Fruit fly (Drosophila melanogaster) whole organism, embryonic: ENCODE measurements around the gene CG31952.

Source experiments
- Aef1 ChIP-seq: fragments of 200-800 bp; sonication (Bioruptor generic); IDR thresholded peaks from 3 replicates; pipeline ENCODE4 v1.3.6; 2022; ENCODE audit warnings: missing biosample characterization, missing genetic modification characterization
- Atf6 ChIP-seq: fragments of 200-800 bp; sonication (Bioruptor generic); IDR thresholded peaks from 2 replicates; pipeline ENCODE4 v1.3.6; 2022; ENCODE audit warnings: missing biosample characterization, missing genetic modification characterization
- Awh ChIP-seq: fragments of 200-800 bp; sonication (Bioruptor generic); IDR thresholded peaks from 2 replicates; pipeline ENCODE4, ENCODE4 v1.3.6; 2022; ENCODE audit warnings: missing biosample characterization, missing genetic modification characterization
- Bteb2 ChIP-seq: fragments of 200-800 bp; sonication (Bioruptor generic); optimal IDR thresholded peaks from 2 replicates; lab custom pipeline; 2016; ENCODE audit warnings: missing biosample characterization, missing genetic modification characterization
- C15 ChIP-seq: fragments of 200-800 bp; sonication (Bioruptor generic); IDR thresholded peaks from 3 replicates; pipeline ENCODE4 v1.3.6; 2022; ENCODE audit warnings: missing biosample characterization, missing genetic modification characterization
- CG1024 ChIP-seq: fragments of 200-800 bp; sonication (Bioruptor generic); IDR thresholded peaks from 2 replicates; pipeline ENCODE4 v1.3.6; 2022; ENCODE audit warnings: missing biosample characterization, missing genetic modification characterization
- CG11560 ChIP-seq: fragments of 200-800 bp; sonication (Bioruptor generic); IDR thresholded peaks from 3 replicates; pipeline ENCODE4 v1.3.6; 2022; ENCODE audit warnings: missing biosample characterization, missing genetic modification characterization
- CG13123 ChIP-seq: fragments of 200-800 bp; sonication (Bioruptor generic); optimal IDR thresholded peaks from 2 replicates; lab custom pipeline; 2016; ENCODE audit warnings: missing biosample characterization, missing genetic modification characterization
- CG14050 ChIP-seq: fragments of 200-800 bp; sonication (Bioruptor generic); IDR thresholded peaks from 3 replicates; pipeline ENCODE4 v1.3.6; 2022; ENCODE audit warnings: missing biosample characterization, missing genetic modification characterization
- CG14667 ChIP-seq: fragments of 200-800 bp; sonication (Bioruptor generic); IDR thresholded peaks from 2 replicates; pipeline ENCODE4 v1.3.6; 2022; ENCODE audit warnings: missing biosample characterization, missing genetic modification characterization
- CG15601 ChIP-seq: fragments of 200-800 bp; sonication (Bioruptor generic); optimal IDR thresholded peaks from 3 replicates; lab custom pipeline; 2019; ENCODE audit warnings: missing biosample characterization, mild to moderate bottlenecking, missing genetic modification characterization, moderate library complexity
- CG1602 ChIP-seq: fragments of 200-800 bp; sonication (Bioruptor generic); optimal IDR thresholded peaks from 3 replicates; lab custom pipeline; 2016; ENCODE audit warnings: missing biosample characterization, missing genetic modification characterization
- CG16813 ChIP-seq: fragments of 200-800 bp; sonication (Bioruptor generic); IDR thresholded peaks from 3 replicates; pipeline ENCODE4 v1.3.6; 2022; ENCODE audit warnings: missing biosample characterization, missing genetic modification characterization; ENCODE audit not compliant: partially characterized antibody
- CG17361 ChIP-seq: fragments of 200-800 bp; sonication (Bioruptor generic); IDR thresholded peaks from 3 replicates; pipeline ENCODE4 v1.3.6; 2022; ENCODE audit warnings: missing biosample characterization, missing genetic modification characterization
- CG17612 ChIP-seq: fragments of 200-800 bp; sonication (Bioruptor generic); IDR thresholded peaks from 2 replicates; pipeline ENCODE4 v1.3.6; 2022; ENCODE audit warnings: missing biosample characterization, missing genetic modification characterization
- CG1832 ChIP-seq: fragments of 200-800 bp; sonication (Bioruptor generic); optimal IDR thresholded peaks from 2 replicates; lab custom pipeline; 2017; ENCODE audit warnings: missing biosample characterization, mild to moderate bottlenecking, missing genetic modification characterization, inconsistent platforms
- CG2875 ChIP-seq: fragments of 200-800 bp; sonication (Bioruptor generic); optimal IDR thresholded peaks from 2 replicates; lab custom pipeline; 2017; ENCODE audit warnings: missing biosample characterization, mild to moderate bottlenecking, missing genetic modification characterization, missing genetic modification reagents
- CG2889 ChIP-seq: fragments of 200-800 bp; sonication (Bioruptor generic); IDR thresholded peaks from 3 replicates; pipeline ENCODE4 v1.3.6; 2022; ENCODE audit warnings: missing biosample characterization, missing genetic modification characterization
- CG31365 ChIP-seq: fragments of 200-800 bp; sonication (Bioruptor generic); optimal IDR thresholded peaks from 2 replicates; lab custom pipeline; 2018; ENCODE audit warnings: missing biosample characterization, mild to moderate bottlenecking, missing genetic modification characterization
- CG31441 ChIP-seq: fragments of 200-800 bp; sonication (Bioruptor generic); IDR thresholded peaks from 2 replicates; pipeline ENCODE4 v1.3.6; 2022; ENCODE audit warnings: missing biosample characterization, missing genetic modification characterization
- CG32772 ChIP-seq: fragments of 200-800 bp; sonication (Bioruptor generic); IDR thresholded peaks from 2 replicates; pipeline ENCODE4 v1.3.6; 2022; ENCODE audit warnings: missing biosample characterization, missing genetic modification characterization
- CG43689 ChIP-seq: fragments of 200-800 bp; sonication (Bioruptor generic); IDR thresholded peaks from 2 replicates; pipeline ENCODE4 v1.3.6; 2022; ENCODE audit warnings: missing biosample characterization, missing genetic modification characterization
- CG4707 ChIP-seq: fragments of 200-800 bp; sonication (Bioruptor generic); optimal IDR thresholded peaks from 2 replicates; lab custom pipeline; 2018; ENCODE audit warnings: missing biosample characterization, mild to moderate bottlenecking, missing genetic modification characterization, moderate library complexity
- CG7745 ChIP-seq: fragments of 200-800 bp; sonication (Bioruptor generic); optimal IDR thresholded peaks from 2 replicates; lab custom pipeline; 2018; ENCODE audit warnings: missing biosample characterization, mild to moderate bottlenecking, missing genetic modification characterization, moderate library complexity
- CG8281 ChIP-seq: fragments of 200-800 bp; sonication (Bioruptor generic); optimal IDR thresholded peaks from 2 replicates; lab custom pipeline; 2018; ENCODE audit warnings: missing biosample characterization, mild to moderate bottlenecking, missing genetic modification characterization, moderate library complexity
- CG8478 ChIP-seq: fragments of >200 bp; optimal IDR thresholded peaks from 2 replicates; lab custom pipeline; 2018
- Dfd ChIP-seq, 2 experiments: fragments of >200 bp; optimal IDR thresholded peaks; 2 replicates each; lab custom pipeline; 2017; ENCODE audit warnings: missing biosample characterization in 2 of 2, missing genetic modification characterization in 2 of 2
- Hr51 ChIP-seq, 2 experiments: fragments of 200-800 bp; sonication (Bioruptor generic); optimal IDR thresholded peaks; 2 replicates in 1 of 2; 3 replicates in 1 of 2; lab custom pipeline; 2016 to 2018; ENCODE audit warnings: missing biosample characterization in 2 of 2, missing genetic modification characterization in 2 of 2, mild to moderate bottlenecking in 1 of 2, moderate library complexity in 1 of 2
- Hr78 ChIP-seq, 2 experiments: fragments of 200-800 bp in 1 of 2; fragments of >200 bp in 1 of 2; sonication (Bioruptor generic) in 1 of 2; optimal IDR thresholded peaks; 2 replicates each; lab custom pipeline; 2017 to 2019; ENCODE audit warnings: missing biosample characterization in 2 of 2, missing genetic modification characterization in 2 of 2, mild to moderate bottlenecking in 1 of 2, moderate library complexity in 1 of 2
- Max ChIP-seq: fragments of 200-800 bp; sonication (Bioruptor generic); optimal IDR thresholded peaks from 2 replicates; lab custom pipeline; 2016; ENCODE audit warnings: missing biosample characterization, mild to moderate bottlenecking, missing genetic modification characterization
- Pdp1 ChIP-seq, 2 experiments: fragments of 200-800 bp; sonication (Bioruptor generic); optimal IDR thresholded peaks; 3 replicates each; lab custom pipeline; 2016; ENCODE audit warnings: missing biosample characterization in 2 of 2, missing genetic modification characterization in 2 of 2, mild to moderate bottlenecking in 1 of 2, moderate library complexity in 1 of 2
- YL-1 ChIP-seq: fragments of 200-800 bp; sonication (Bioruptor generic); optimal IDR thresholded peaks from 3 replicates; lab custom pipeline; 2017; ENCODE audit warnings: missing biosample characterization, mild to moderate bottlenecking, missing genetic modification characterization
- amos ChIP-seq: fragments of 200-800 bp; sonication (Bioruptor generic); IDR thresholded peaks from 2 replicates; pipeline ENCODE4 v1.3.6; 2022; ENCODE audit warnings: missing biosample characterization, missing genetic modification characterization; ENCODE audit not compliant: partially characterized antibody
- az2 ChIP-seq: fragments of 200-800 bp; sonication (Bioruptor generic); optimal IDR thresholded peaks from 3 replicates; lab custom pipeline; 2016; ENCODE audit warnings: missing biosample characterization, missing genetic modification characterization
- corto ChIP-seq: fragments of 200-800 bp; sonication (Bioruptor generic); optimal IDR thresholded peaks from 2 replicates; lab custom pipeline; 2016; ENCODE audit warnings: missing biosample characterization, mild to moderate bottlenecking, missing genetic modification characterization, moderate library complexity
- croc ChIP-seq: fragments of 200-800 bp; sonication (Bioruptor generic); conservative IDR thresholded peaks from 3 replicates; pipeline ENCODE4 v1.3.6; 2022; ENCODE audit warnings: missing biosample characterization, missing genetic modification characterization
- dimm ChIP-seq: fragments of 200-800 bp; sonication (Bioruptor generic); IDR thresholded peaks from 2 replicates; pipeline ENCODE4 v1.3.6; 2022; ENCODE audit warnings: missing biosample characterization, missing genetic modification characterization
- exex ChIP-seq: fragments of 200-800 bp; sonication (Bioruptor generic); optimal IDR thresholded peaks from 4 replicates; lab custom pipeline; 2018; ENCODE audit warnings: missing biosample characterization, mild to moderate bottlenecking, missing genetic modification characterization, moderate library complexity
- eyg ChIP-seq: fragments of 200-800 bp; sonication (Bioruptor generic); optimal IDR thresholded peaks from 3 replicates; lab custom pipeline; 2016; ENCODE audit warnings: missing biosample characterization, missing genetic modification characterization
- gcm ChIP-seq: fragments of 200-800 bp; sonication (Bioruptor generic); optimal IDR thresholded peaks from 2 replicates; lab custom pipeline; 2019; ENCODE audit warnings: missing biosample characterization, mild to moderate bottlenecking, missing genetic modification characterization, moderate library complexity
- ham ChIP-seq: fragments of 200-800 bp; sonication (Bioruptor generic); IDR thresholded peaks from 2 replicates; pipeline ENCODE4 v1.3.6; 2022; ENCODE audit warnings: missing biosample characterization, missing genetic modification characterization
- hbn ChIP-seq: fragments of 200-800 bp; sonication (Bioruptor generic); IDR thresholded peaks from 2 replicates; pipeline ENCODE4 v1.3.6; 2022; ENCODE audit warnings: missing biosample characterization, missing genetic modification characterization; ENCODE audit not compliant: partially characterized antibody
- lmd ChIP-seq: fragments of 200-800 bp; sonication (Bioruptor generic); IDR thresholded peaks from 2 replicates; pipeline ENCODE4 v1.3.6; 2022; ENCODE audit warnings: missing biosample characterization, missing genetic modification characterization
- nom ChIP-seq: fragments of 200-800 bp; sonication (Bioruptor generic); optimal IDR thresholded peaks from 2 replicates; lab custom pipeline; 2017; ENCODE audit warnings: missing biosample characterization, missing genetic modification characterization, mild to moderate bottlenecking, moderate library complexity, missing genetic modification reagents
- p53 ChIP-seq: fragments of 200-800 bp; sonication (Bioruptor generic); optimal IDR thresholded peaks from 2 replicates; lab custom pipeline; 2016; ENCODE audit warnings: missing biosample characterization, missing genetic modification characterization
- row ChIP-seq: fragments of 200-800 bp; sonication (Bioruptor generic); IDR thresholded peaks from 3 replicates; pipeline ENCODE4 v1.3.6; 2022; ENCODE audit warnings: missing biosample characterization, missing genetic modification characterization
- schlank ChIP-seq: fragments of 200-800 bp; sonication (Bioruptor generic); optimal IDR thresholded peaks from 2 replicates; lab custom pipeline; 2018; ENCODE audit warnings: missing biosample characterization, mild to moderate bottlenecking, missing genetic modification characterization
- seq ChIP-seq: fragments of 200-800 bp; sonication (Bioruptor generic); IDR thresholded peaks from 2 replicates; pipeline ENCODE4 v1.3.6; 2022; ENCODE audit warnings: missing biosample characterization, missing genetic modification characterization
- trem ChIP-seq: fragments of 200-800 bp; optimal IDR thresholded peaks from 3 replicates; lab custom pipeline; 2019; ENCODE audit warnings: missing biosample characterization, mild to moderate bottlenecking, missing genetic modification characterization, moderate library complexity
- yki ChIP-seq: fragments of >200 bp; optimal IDR thresholded peaks from 3 replicates; lab custom pipeline; 2018
- zfh1 ChIP-seq: fragments of 200-800 bp; sonication (Bioruptor generic); IDR thresholded peaks from 3 replicates; pipeline ENCODE4 v1.3.6; 2022; ENCODE audit warnings: missing biosample characterization, missing genetic modification characterization
- zfh2 ChIP-seq: fragments of 200-800 bp; sonication (Bioruptor generic); optimal IDR thresholded peaks from 2 replicates; lab custom pipeline; 2016; ENCODE audit warnings: missing biosample characterization, missing genetic modification characterization

CG31952 gene

DNA sequence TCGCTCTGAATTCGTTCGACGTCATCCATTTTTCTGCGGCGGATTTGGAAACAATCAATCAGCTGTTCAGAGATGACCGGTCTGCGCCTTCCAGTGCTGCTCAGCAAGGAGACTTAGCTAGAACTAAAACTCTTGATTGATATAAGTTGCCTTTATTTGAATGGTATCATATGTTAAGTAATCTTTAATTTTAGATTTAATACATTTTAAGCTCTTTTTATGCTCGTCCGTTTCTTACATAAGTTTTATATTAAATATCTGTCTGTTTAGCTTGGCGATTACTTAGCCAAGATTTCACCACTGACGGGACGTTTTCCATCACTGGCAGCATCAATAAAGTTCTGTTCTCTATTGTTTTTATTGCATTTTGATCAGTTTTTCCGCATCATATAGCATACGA, 40.5 kb downstream of the CG31952 start, which contains the start of the genes Cog3 and Sec5 (continued):
- no peak for TF ChIP-seq p53 (GFP tag; lab: Kevin White, UChicago)
- TF ChIP-seq CG16813 (GFP tag; lab: Robert Waterston, UW) = 0 out of 3 replicates have a peak, but pooled peaks have one; percentile 8
- TF ChIP-seq CG14667 = peak; percentile 32; the same call in 1 of the 2 replicates
- TF ChIP-seq zfh1 = 0 out of 3 replicates have a peak, but pooled peaks have one; percentile 43
- TF ChIP-seq CG31365 (tag; lab: Kevin White, UChicago) = no peak
- TF ChIP-seq CG32772 = peak; percentile 46; the same call in 1 of the 2 replicates
- no peak for TF ChIP-seq CG8478
- no peak for TF ChIP-seq CG1024 (GFP tag; lab: Robert Waterston, UW)
- TF ChIP-seq nom (GFP tag; lab: Kevin White, UChicago) = peak; percentile 25
- TF ChIP-seq schlank (tag; lab: Kevin White, UChicago) = no peak
- TF ChIP-seq CG13123 (GFP tag; lab: Kevin White, UChicago) = no peak
- TF ChIP-seq Awh = no peak
- peak; percentile 20 for TF ChIP-seq Bteb2 (GFP tag; lab: Kevin White, UChicago)
- no peak for TF ChIP-seq CG43689 (GFP tag; lab: Robert Waterston, UW)
- peak; percentile 61 for TF ChIP-seq zfh2 (GFP tag; lab: Kevin White, UChicago)
- TF ChIP-seq corto (GFP tag; lab: Kevin White, UChicago) = no peak
- TF ChIP-seq CG15601 (tag; lab: Kevin White, UChicago) = no peak
- TF ChIP-seq Pdp1 (GFP tag; optimal IDR thresholded peaks at IDR 0.05; lab: Kevin White, UChicago) = peak; percentile 22 to 71
- peak in 1 of 2 experiments; percentile 73 for TF ChIP-seq Hr51 (GFP tag; optimal IDR thresholded peaks at IDR 0.05; lab: Kevin White, UChicago)
- no peak for TF ChIP-seq CG11560 (tag; lab: Robert Waterston, UW)
- TF ChIP-seq gcm (GFP tag; lab: Kevin White, UChicago) = no peak
- no peak for TF ChIP-seq ham (GFP tag; lab: Robert Waterston, UW)
- peak; percentile 34 for TF ChIP-seq CG1602 (GFP tag; lab: Kevin White, UChicago)
- TF ChIP-seq CG1832 (GFP tag; lab: Kevin White, UChicago) = no peak
- no peak for TF ChIP-seq CG8281 (tag; lab: Kevin White, UChicago)
- no peak for TF ChIP-seq Hr78 (GFP tag; optimal IDR thresholded peaks at IDR 0.05; lab: Kevin White, UChicago)
- TF ChIP-seq dimm = no peak
- no peak for TF ChIP-seq Aef1 (GFP tag; lab: Robert Waterston, UW)
- TF ChIP-seq yki (lab: Kevin White, UChicago) = no peak
- TF ChIP-seq hbn (GFP tag; lab: Robert Waterston, UW) = no peak
- TF ChIP-seq C15 (GFP tag; lab: Robert Waterston, UW) = no peak
- peak; percentile 26; the same call in 2 of the 3 replicates for TF ChIP-seq croc (GFP tag; lab: Robert Waterston, UW)
- no peak for TF ChIP-seq eyg (GFP tag; lab: Kevin White, UChicago)
- peak; percentile 47 for TF ChIP-seq az2 (GFP tag; lab: Kevin White, UChicago)
- TF ChIP-seq row (GFP tag; lab: Robert Waterston, UW) = peak; percentile 97
- TF ChIP-seq seq (GFP tag; lab: Robert Waterston, UW) = no peak
- TF ChIP-seq lmd (GFP tag; lab: Robert Waterston, UW) = peak; percentile 71
- TF ChIP-seq amos (GFP tag; lab: Robert Waterston, UW) = no peak
- no peak for TF ChIP-seq exex (tag; lab: Kevin White, UChicago)
- TF ChIP-seq CG14050 (GFP tag; lab: Robert Waterston, UW) = peak; percentile 17; the same call in 1 of the 3 replicates
- peak; percentile 86 for TF ChIP-seq YL-1 (GFP tag; lab: Kevin White, UChicago)
- TF ChIP-seq CG7745 (tag; lab: Kevin White, UChicago) = no peak
- peak; percentile 48 for TF ChIP-seq Max (GFP tag; lab: Kevin White, UChicago)
- no peak for TF ChIP-seq CG31441 (GFP tag; lab: Robert Waterston, UW)
- no peak for TF ChIP-seq CG2889 (GFP tag; lab: Robert Waterston, UW)
- no peak for TF ChIP-seq CG2875 (GFP tag; lab: Kevin White, UChicago)
- TF ChIP-seq Dfd (GFP tag; optimal IDR thresholded peaks at IDR 0.05; lab: Kevin White, UChicago) = no peak
- peak; percentile 36 for TF ChIP-seq Atf6 (GFP tag; lab: Robert Waterston, UW)
- TF ChIP-seq CG17612 (GFP tag; lab: Robert Waterston, UW) = no peak
- no peak; the same call in 1 of the 3 replicates for TF ChIP-seq CG17361 (GFP tag; lab: Robert Waterston, UW)
- TF ChIP-seq trem (tag; lab: Kevin White, UChicago) = peak; percentile 83
- TF ChIP-seq CG4707 (GFP tag; lab: Kevin White, UChicago) = no peak
